Worm (Caenorhabditis elegans): Measurements from ENCODE around the gene Y64G10A.2.

DNA sequence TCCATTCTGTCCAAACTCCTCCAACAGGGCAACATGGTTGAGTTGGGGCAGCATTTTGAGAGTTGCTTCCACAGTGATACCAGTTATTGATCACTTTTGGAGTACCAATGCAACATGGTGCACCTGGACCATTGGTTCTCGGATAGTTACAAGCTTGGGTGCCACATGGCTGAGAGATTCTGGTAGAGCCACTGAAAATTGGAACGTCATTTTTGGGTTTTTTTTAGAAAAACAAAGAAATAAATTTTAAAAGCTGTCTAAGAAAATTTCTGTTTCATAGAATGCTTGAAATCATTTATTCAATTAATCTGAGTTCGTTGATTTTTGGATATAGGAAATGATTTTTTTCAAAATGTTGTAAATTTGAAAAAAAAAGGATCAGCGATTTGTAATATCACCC, 17.1 kb downstream of the Y64G10A.2 start:
- TF ChIP-seq pag-3 (tag; optimal IDR thresholded peaks at IDR 0.05; ENCODE audit: borderline replicate concordance) (no peak), npax-4 (tag; optimal IDR thresholded peaks at IDR 0.05) (no peak), eyg-1 (tag; optimal IDR thresholded peaks at IDR 0.05) (no peak), hlh-30 (tag; optimal IDR thresholded peaks at IDR 0.05; ENCODE audit: insufficient read depth) (no peak), hlh-15 (tag; optimal IDR thresholded peaks at IDR 0.05) (no peak)
